Worm (Caenorhabditis elegans): ENCODE data around the gene srw-115.

Gene srw-115

DNA sequence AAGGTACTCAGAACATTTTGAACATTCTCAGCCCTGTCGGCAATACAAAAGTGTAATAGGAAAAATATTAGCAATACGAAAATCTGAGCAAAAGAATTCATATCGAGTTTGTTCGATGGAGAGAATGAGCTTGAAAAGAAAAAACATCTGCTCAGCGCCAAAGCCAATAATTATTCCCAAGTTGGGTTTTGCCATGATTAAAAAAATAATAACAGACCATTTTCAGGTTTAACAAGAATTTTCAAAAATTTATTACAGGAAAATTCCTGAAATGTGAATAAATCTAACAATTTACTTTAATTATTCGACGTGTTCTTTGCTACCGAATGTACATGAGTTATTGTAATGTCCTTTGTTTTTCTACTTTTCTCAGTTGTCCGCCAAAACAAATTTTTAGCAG is 38.6 kb upstream of the srw-115 start, which contains the start of gene irld-38:
TSS of gene irld-38 (minus strand) at position 101 of the 400 bp plus-strand sequence.
- TF ChIP-seq nhr-12 (tag; optimal IDR thresholded peaks at IDR 0.05) (no peak), cnd-1 (tag; optimal IDR thresholded peaks at IDR 0.05) (no peak), lin-13 (tag; optimal IDR thresholded peaks at IDR 0.05) (no peak), sem-2 (GFP tag; optimal IDR thresholded peaks at IDR 0.05) (no peak), mab-5 (tag; optimal IDR thresholded peaks at IDR 0.05) (no peak), unc-39 (tag; optimal IDR thresholded peaks at IDR 0.05) (no peak), tbx-8 (GFP tag; optimal IDR thresholded peaks at IDR 0.05) (no peak), bed-3 (GFP tag; optimal IDR thresholded peaks at IDR 0.05) (no peak), ceh-39 (tag; optimal IDR thresholded peaks at IDR 0.05) (no peak)

ce11 chrV:3028205-3028604 is 34.5 kb upstream of the srw-115 start, which contains the start of gene asp-7:
Gene asp-7, plus strand, starts transcription at chrV:3028285.
- no peak for TF ChIP-seq unc-62 (GFP tag; optimal IDR thresholded peaks at IDR 0.05)
- no peak for TF ChIP-seq zip-8 (tag; optimal IDR thresholded peaks at IDR 0.05)
- no peak for TF ChIP-seq flh-1 (GFP tag; optimal IDR thresholded peaks at IDR 0.05)
- TF ChIP-seq nhr-237 (tag; optimal IDR thresholded peaks at IDR 0.05), result no peak
- no peak for TF ChIP-seq mep-1 (tag; optimal IDR thresholded peaks at IDR 0.05)
- no peak for TF ChIP-seq nhr-76 (tag; optimal IDR thresholded peaks at IDR 0.05)
- no peak for TF ChIP-seq pha-4 (tag; optimal IDR thresholded peaks at IDR 0.05)
- TF ChIP-seq mls-2 (tag; optimal IDR thresholded peaks at IDR 0.05), result no peak
- TF ChIP-seq drap-1 (GFP tag; optimal IDR thresholded peaks at IDR 0.05), result no peak
- no peak for TF ChIP-seq lsy-2 (tag; optimal IDR thresholded peaks at IDR 0.05)
- no peak for TF ChIP-seq sem-2 (GFP tag; optimal IDR thresholded peaks at IDR 0.05)
- no peak for TF ChIP-seq ztf-11 (tag; optimal IDR thresholded peaks at IDR 0.05)
- TF ChIP-seq nhr-12 (tag; optimal IDR thresholded peaks at IDR 0.05), result no peak
- no peak for TF ChIP-seq snpc-4 (tag; optimal IDR thresholded peaks at IDR 0.05)
- no peak for TF ChIP-seq ceh-43 (GFP tag; optimal IDR thresholded peaks at IDR 0.05)
- no peak for TF ChIP-seq elt-3 (tag; optimal IDR thresholded peaks at IDR 0.05)
- no peak for TF ChIP-seq nhr-2 (tag; optimal IDR thresholded peaks at IDR 0.05)
- TF ChIP-seq hlh-1 (tag; optimal IDR thresholded peaks at IDR 0.05), result no peak
- TF ChIP-seq ceh-39 (tag; optimal IDR thresholded peaks at IDR 0.05), result no peak
- no peak for TF ChIP-seq bed-3 (GFP tag; optimal IDR thresholded peaks at IDR 0.05)

ce11 chrV:3024274-3024673 is 30.6 kb upstream of the srw-115 start, which contains the start of gene asp-8:
Gene asp-8, plus strand, starts transcription at chrV:3024549.
- TF ChIP-seq mab-5 (tag; optimal IDR thresholded peaks at IDR 0.05), result no peak
- no peak for TF ChIP-seq tbx-8 (GFP tag; optimal IDR thresholded peaks at IDR 0.05)
- no peak for TF ChIP-seq bed-3 (GFP tag; optimal IDR thresholded peaks at IDR 0.05)
- TF ChIP-seq elt-1 (tag; optimal IDR thresholded peaks at IDR 0.05; ENCODE audit: borderline replicate concordance, insufficient read depth), result no peak
- TF ChIP-seq sem-2 (GFP tag; optimal IDR thresholded peaks at IDR 0.05), result no peak
- no peak for TF ChIP-seq lin-32 (GFP tag; optimal IDR thresholded peaks at IDR 0.05)
- TF ChIP-seq mep-1 (tag; optimal IDR thresholded peaks at IDR 0.05), result no peak
- TF ChIP-seq elt-3 (tag; optimal IDR thresholded peaks at IDR 0.05), result no peak
- TF ChIP-seq ham-2 (GFP tag; optimal IDR thresholded peaks at IDR 0.05), result no peak

DNA sequence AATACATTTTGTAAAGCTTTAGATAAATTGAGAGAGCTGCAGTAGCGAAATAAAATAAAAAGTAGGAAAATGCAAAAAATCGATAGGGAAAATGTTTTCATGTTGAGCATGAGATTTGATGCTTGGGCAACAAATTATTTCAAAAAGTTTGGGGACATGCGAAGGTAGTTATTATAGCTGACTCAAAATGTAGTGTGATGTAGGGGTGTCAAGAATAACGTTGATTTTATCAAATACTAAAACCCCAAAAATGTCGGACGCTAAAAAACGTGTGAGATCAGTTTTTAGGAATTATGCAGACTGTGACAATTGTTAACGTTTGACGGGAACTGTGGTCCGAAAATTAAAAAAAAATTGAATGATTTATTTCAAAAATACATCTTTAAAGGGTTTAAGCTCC is 27.6 kb upstream of the srw-115 start, which contains the start of gene irld-12:
TSS of gene irld-12 (minus strand) at position 101 of the 400 bp plus-strand sequence.
- no peak for TF ChIP-seq zip-8 (tag; optimal IDR thresholded peaks at IDR 0.05)
- TF ChIP-seq elt-3 (tag; optimal IDR thresholded peaks at IDR 0.05), result no peak
- TF ChIP-seq elt-1 (tag; optimal IDR thresholded peaks at IDR 0.05; ENCODE audit: borderline replicate concordance, insufficient read depth), result no peak
- no peak for TF ChIP-seq ces-1 (GFP tag; optimal IDR thresholded peaks at IDR 0.05)
- TF ChIP-seq lin-13 (tag; optimal IDR thresholded peaks at IDR 0.05), result no peak
- no peak for TF ChIP-seq flh-1 (GFP tag; optimal IDR thresholded peaks at IDR 0.05)
- no peak for TF ChIP-seq ceh-43 (GFP tag; optimal IDR thresholded peaks at IDR 0.05)

DNA sequence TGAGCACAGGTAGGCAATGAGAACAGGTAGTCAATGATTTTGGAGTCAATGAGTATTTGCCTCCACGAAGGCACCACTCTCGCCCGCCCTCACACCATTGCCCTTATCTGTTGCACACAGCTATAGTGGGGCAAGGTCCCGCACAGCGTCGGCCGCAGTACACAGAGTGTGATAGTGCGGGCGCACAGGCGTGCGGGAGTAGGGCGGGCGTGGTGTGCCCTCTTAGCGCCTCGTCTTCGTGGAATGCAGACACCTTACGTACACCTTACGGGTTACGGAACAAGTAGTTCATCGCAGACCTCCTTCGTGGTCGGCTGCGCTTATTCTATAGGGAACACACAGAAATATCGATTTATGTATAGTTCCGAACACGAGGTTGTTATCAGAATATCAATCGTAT is 24.2 kb upstream of the srw-115 start:
- TF ChIP-seq sptf-1 (tag; optimal IDR thresholded peaks at IDR 0.05) (no peak), mab-5 (tag; optimal IDR thresholded peaks at IDR 0.05) (no peak), pha-4 (tag; optimal IDR thresholded peaks at IDR 0.05) (no peak), nhr-12 (tag; optimal IDR thresholded peaks at IDR 0.05) (no peak), drap-1 (GFP tag; optimal IDR thresholded peaks at IDR 0.05) (no peak), ztf-11 (tag; optimal IDR thresholded peaks at IDR 0.05) (no peak), cnd-1 (tag; optimal IDR thresholded peaks at IDR 0.05) (no peak), ceh-83 (GFP tag; optimal IDR thresholded peaks at IDR 0.05) (no peak), lin-13 (tag; optimal IDR thresholded peaks at IDR 0.05) (no peak), nhr-76 (tag; optimal IDR thresholded peaks at IDR 0.05) (no peak), ces-1 (GFP tag; optimal IDR thresholded peaks at IDR 0.05) (no peak), lsy-2 (tag; optimal IDR thresholded peaks at IDR 0.05) (no peak)
